Worm (Caenorhabditis elegans) whole organism, L4 larva: ENCODE results near the gene W10D9.1.

Source experiments
- F44E2.7 ChIP-seq: fragments of 200-800 bp; sonication (Bioruptor generic); IDR thresholded peaks from 2 replicates; pipeline ENCODE4 v2.1.2; 2022; ENCODE audit warnings: missing genetic modification characterization, missing compliant biosample characterization
- F49E8.2 ChIP-seq: sonication (generic microtip); optimal IDR thresholded peaks from 2 replicates; lab custom pipeline; 2016; ENCODE audit warnings: missing compliant biosample characterization, mild to moderate bottlenecking, missing genetic modification characterization, borderline replicate concordance
- R02D3.7 ChIP-seq: fragments of 150-350 bp; sonication (generic microtip); optimal IDR thresholded peaks from 3 replicates; lab custom pipeline; 2014; ENCODE audit warnings: missing biosample characterization, missing genetic modification characterization
- ama-1 ChIP-seq: fragments of 150-350 bp; optimal IDR thresholded peaks from 2 replicates; lab custom pipeline; 2014; ENCODE audit warnings: inconsistent platforms, mixed read lengths
- ceh-32 ChIP-seq: sonication (generic microtip); optimal IDR thresholded peaks from 2 replicates; lab custom pipeline; 2016; ENCODE audit warnings: mild to moderate bottlenecking, missing genetic modification characterization, missing compliant biosample characterization; ENCODE audit not compliant: poor library complexity
- ceh-62 ChIP-seq: sonication (generic microtip); optimal IDR thresholded peaks from 2 replicates; lab custom pipeline; 2017; ENCODE audit warnings: missing biosample characterization, missing genetic modification characterization
- daf-8 ChIP-seq: fragments of 200-800 bp; sonication (Bioruptor generic); IDR thresholded peaks from 2 replicates; pipeline ENCODE4 v1.3.6; 2022; ENCODE audit warnings: missing genetic modification characterization, missing compliant biosample characterization
- lir-3 ChIP-seq: sonication (generic microtip); optimal IDR thresholded peaks from 2 replicates; lab custom pipeline; 2016; ENCODE audit warnings: mild to moderate bottlenecking, missing genetic modification characterization, missing compliant biosample characterization
- nhr-237 ChIP-seq: sonication (generic microtip); optimal IDR thresholded peaks from 2 replicates; lab custom pipeline; 2017; ENCODE audit warnings: missing biosample characterization, missing genetic modification characterization
- nhr-6 ChIP-seq: fragments of 150-350 bp; optimal IDR thresholded peaks from 2 replicates; lab custom pipeline; 2014; ENCODE audit warnings: missing biosample characterization, missing genetic modification characterization
- nhr-76 ChIP-seq: fragments of 150-350 bp; optimal IDR thresholded peaks from 2 replicates; lab custom pipeline; 2014; ENCODE audit warnings: missing biosample characterization, missing genetic modification characterization
- nhr-77 ChIP-seq: fragments of 150-350 bp; optimal IDR thresholded peaks from 2 replicates; lab custom pipeline; 2014; ENCODE audit warnings: missing biosample characterization, missing genetic modification characterization
- zag-1 ChIP-seq: fragments of 150-350 bp; optimal IDR thresholded peaks from 2 replicates; lab custom pipeline; 2014; ENCODE audit warnings: missing biosample characterization, missing genetic modification characterization
- ztf-11 ChIP-seq: fragments of 150-350 bp; optimal IDR thresholded peaks from 2 replicates; lab custom pipeline; 2014; ENCODE audit warnings: missing biosample characterization, missing genetic modification characterization

- TF ChIP-seq zag-1 (tag; lab: Kevin White, UChicago): no peak
- no peak for TF ChIP-seq R02D3.7 (tag; lab: Kevin White, UChicago)
- TF ChIP-seq ama-1: no peak
- no peak for TF ChIP-seq ztf-11 (tag; lab: Kevin White, UChicago)
- no peak for TF ChIP-seq nhr-77 (tag; lab: Kevin White, UChicago)
- TF ChIP-seq daf-8: no peak
- TF ChIP-seq ceh-62 (tag; lab: Kevin White, UChicago): no peak
- TF ChIP-seq nhr-76 (tag; lab: Kevin White, UChicago): no peak
- TF ChIP-seq nhr-237: no peak
- no peak for TF ChIP-seq F44E2.7 (GFP tag; lab: Robert Waterston, UW)
- no peak for TF ChIP-seq nhr-6
- TF ChIP-seq ceh-32: no peak
- TF ChIP-seq lir-3: no peak
- TF ChIP-seq F49E8.2 (tag; lab: Kevin White, UChicago): no peak
Measured at ce11 chrII:456371-456770, 1.6 kb downstream of the W10D9.1 start.
